Fruit fly (Drosophila melanogaster) whole organism, embryonic: ENCODE measurements around the gene CG10353.

ENCODE experiments used
- Antp ChIP-seq: fragments of 200-800 bp; sonication (Bioruptor generic); optimal IDR thresholded peaks from 3 replicates; lab custom pipeline; 2016; ENCODE audit warnings: missing biosample characterization, missing genetic modification characterization
- Atf3 ChIP-seq: fragments of 200-800 bp; sonication (Bioruptor generic); optimal IDR thresholded peaks from 3 replicates; lab custom pipeline; 2016; ENCODE audit warnings: missing biosample characterization, missing genetic modification characterization
- Blimp-1 ChIP-seq: fragments of 200-800 bp; sonication (Bioruptor generic); optimal IDR thresholded peaks from 3 replicates; lab custom pipeline; 2018; ENCODE audit warnings: missing biosample characterization, missing genetic modification characterization, mild to moderate bottlenecking, moderate library complexity, missing genetic modification reagents
- CG10321 ChIP-seq: fragments of 200-800 bp; sonication (Bioruptor generic); IDR thresholded peaks from 2 replicates; pipeline ENCODE4 v1.3.6; 2022; ENCODE audit warnings: missing biosample characterization, missing genetic modification characterization
- CG11695 ChIP-seq: fragments of 200-800 bp; sonication (Bioruptor generic); IDR thresholded peaks from 3 replicates; pipeline ENCODE4 v1.3.6; 2022; ENCODE audit warnings: missing biosample characterization, missing genetic modification characterization
- CG12744 ChIP-seq: fragments of 200-800 bp; sonication (Bioruptor generic); optimal IDR thresholded peaks from 2 replicates; lab custom pipeline; 2016; ENCODE audit warnings: missing biosample characterization, missing genetic modification characterization
- CG13123 ChIP-seq: fragments of 200-800 bp; sonication (Bioruptor generic); optimal IDR thresholded peaks from 2 replicates; lab custom pipeline; 2016; ENCODE audit warnings: missing biosample characterization, missing genetic modification characterization
- CG13775 ChIP-seq: fragments of 200-800 bp; sonication (Bioruptor generic); optimal IDR thresholded peaks from 3 replicates; lab custom pipeline; 2017; ENCODE audit warnings: missing biosample characterization, mild to moderate bottlenecking, missing genetic modification characterization
- CG1529 ChIP-seq: fragments of 200-800 bp; sonication (Bioruptor generic); optimal IDR thresholded peaks from 3 replicates; lab custom pipeline; 2018; ENCODE audit warnings: missing biosample characterization, missing genetic modification characterization
- CG17612 ChIP-seq: fragments of 200-800 bp; sonication (Bioruptor generic); IDR thresholded peaks from 2 replicates; pipeline ENCODE4 v1.3.6; 2022; ENCODE audit warnings: missing biosample characterization, missing genetic modification characterization
- CG18011 ChIP-seq: fragments of 200-800 bp; sonication (Bioruptor generic); optimal IDR thresholded peaks from 2 replicates; lab custom pipeline; 2017; ENCODE audit warnings: missing biosample characterization, missing genetic modification characterization, mild to moderate bottlenecking, moderate library complexity, missing genotype
- CG4328 ChIP-seq: fragments of 200-800 bp; sonication (Bioruptor generic); optimal IDR thresholded peaks from 3 replicates; lab custom pipeline; 2017; ENCODE audit warnings: missing biosample characterization, missing genetic modification reagents, missing genetic modification characterization
- CG4360 ChIP-seq: fragments of 200-800 bp; sonication (Bioruptor generic); IDR thresholded peaks from 2 replicates; pipeline ENCODE4 v1.3.6; 2022; ENCODE audit warnings: missing biosample characterization, missing genetic modification characterization
- CG8290 ChIP-seq, 3 experiments: fragments of 200-800 bp; sonication (Bioruptor generic); optimal IDR thresholded peaks; 2 replicates each; lab custom pipeline; 2016 to 2019; ENCODE audit warnings: missing biosample characterization in 3 of 3, missing genetic modification characterization in 3 of 3, mild to moderate bottlenecking in 2 of 3, moderate library complexity in 1 of 3
- CG9932 ChIP-seq: fragments of 200-800 bp; sonication (Bioruptor generic); IDR thresholded peaks from 2 replicates; pipeline ENCODE4 v1.3.6; 2022; ENCODE audit warnings: missing biosample characterization, missing genetic modification characterization
- CHES-1-like ChIP-seq: fragments of 200-800 bp; sonication (Bioruptor generic); optimal IDR thresholded peaks from 2 replicates; lab custom pipeline; 2016; ENCODE audit warnings: missing biosample characterization, missing genetic modification characterization
- D ChIP-seq, 2 experiments: fragments of 200-800 bp in 1 of 2; fragments of >200 bp in 1 of 2; sonication (Bioruptor generic) in 1 of 2; optimal IDR thresholded peaks; 2 replicates in 1 of 2; 3 replicates in 1 of 2; lab custom pipeline; 2017; ENCODE audit warnings: mild to moderate bottlenecking in 1 of 2, missing biosample characterization in 1 of 2, missing genetic modification characterization in 1 of 2, missing genetic modification reagents in 1 of 2
- Fer1 ChIP-seq: fragments of 200-800 bp; sonication (Bioruptor generic); optimal IDR thresholded peaks from 2 replicates; lab custom pipeline; 2017; ENCODE audit warnings: missing biosample characterization, mild to moderate bottlenecking, missing genetic modification characterization
- Fer2 ChIP-seq: fragments of 200-800 bp; sonication (Bioruptor generic); optimal IDR thresholded peaks from 2 replicates; lab custom pipeline; 2018; ENCODE audit warnings: missing biosample characterization, mild to moderate bottlenecking, missing genetic modification characterization, moderate library complexity
- Hand ChIP-seq: fragments of 200-800 bp; sonication (Bioruptor generic); optimal IDR thresholded peaks from 2 replicates; lab custom pipeline; 2017; ENCODE audit warnings: mild to moderate bottlenecking, missing biosample characterization, missing genetic modification reagents, missing genetic modification characterization
- Hsf ChIP-seq: fragments of 200-800 bp; sonication (Bioruptor generic); optimal IDR thresholded peaks from 3 replicates; lab custom pipeline; 2016; ENCODE audit warnings: missing biosample characterization, missing genetic modification characterization
- Jarid2 ChIP-seq: fragments of 200-800 bp; sonication (Bioruptor generic); optimal IDR thresholded peaks from 3 replicates; lab custom pipeline; 2017; ENCODE audit warnings: mild to moderate bottlenecking, missing biosample characterization, missing genetic modification reagents, missing genetic modification characterization
- MESR4 ChIP-seq: fragments of 200-800 bp; sonication (Bioruptor generic); optimal IDR thresholded peaks from 2 replicates; lab custom pipeline; 2018; ENCODE audit warnings: missing biosample characterization, mild to moderate bottlenecking, missing genetic modification characterization, moderate library complexity
- Meics ChIP-seq: fragments of 200-800 bp; sonication (Bioruptor generic); optimal IDR thresholded peaks from 2 replicates; lab custom pipeline; 2017; ENCODE audit warnings: missing biosample characterization, mild to moderate bottlenecking, missing genetic modification characterization
- Rfx ChIP-seq: fragments of 200-800 bp; sonication (Bioruptor generic); IDR thresholded peaks from 2 replicates; pipeline ENCODE4 v1.3.6; 2022; ENCODE audit warnings: missing biosample characterization, missing genetic modification characterization
- Trl ChIP-seq, 3 experiments: fragments of >200 bp in 2 of 3; fragments of 200-800 bp in 1 of 3; sonication (Bioruptor generic) in 1 of 3; optimal IDR thresholded peaks; 2 replicates in 1 of 3; 3 replicates in 2 of 3; lab custom pipeline; 2016 to 2017; ENCODE audit warnings: missing biosample characterization in 1 of 3, missing genetic modification characterization in 1 of 3
- Xbp1 ChIP-seq: fragments of 200-800 bp; sonication (Bioruptor generic); optimal IDR thresholded peaks from 3 replicates; lab custom pipeline; 2016; ENCODE audit warnings: missing biosample characterization, mild to moderate bottlenecking, missing genetic modification characterization
- br ChIP-seq: fragments of >200 bp; optimal IDR thresholded peaks from 2 replicates; lab custom pipeline; 2017
- ci ChIP-seq: fragments of 200-800 bp; sonication (Bioruptor generic); IDR thresholded peaks from 3 replicates; pipeline ENCODE4 v1.3.6; 2022; ENCODE audit warnings: missing biosample characterization, missing genetic modification characterization
- crol ChIP-seq: fragments of 200-800 bp; sonication (Bioruptor generic); IDR thresholded peaks from 2 replicates; pipeline ENCODE4 v1.3.6; 2022; ENCODE audit warnings: missing biosample characterization, missing genetic modification characterization
- crp ChIP-seq, 2 experiments: fragments of 200-800 bp; sonication (Bioruptor generic); optimal IDR thresholded peaks; 2 replicates in 1 of 2; 3 replicates in 1 of 2; lab custom pipeline; 2017; ENCODE audit warnings: missing biosample characterization in 2 of 2, missing genetic modification characterization in 2 of 2, mild to moderate bottlenecking in 1 of 2, moderate library complexity in 1 of 2
- da ChIP-seq: fragments of 200-800 bp; sonication (Bioruptor generic); optimal IDR thresholded peaks from 2 replicates; lab custom pipeline; 2016; ENCODE audit warnings: missing biosample characterization, missing genetic modification characterization
- dan ChIP-seq: fragments of 200-800 bp; sonication (Bioruptor generic); IDR thresholded peaks from 2 replicates; pipeline ENCODE4 v1.3.6; 2022; ENCODE audit warnings: missing biosample characterization, missing genetic modification characterization
- dpn ChIP-seq, 2 experiments: fragments of 200-800 bp; sonication (Bioruptor generic); optimal IDR thresholded peaks; 3 replicates each; lab custom pipeline; 2016; ENCODE audit warnings: missing biosample characterization in 2 of 2, missing genetic modification characterization in 2 of 2
- gem ChIP-seq: fragments of 200-800 bp; sonication (Bioruptor generic); optimal IDR thresholded peaks from 2 replicates; lab custom pipeline; 2019; ENCODE audit warnings: missing biosample characterization, mild to moderate bottlenecking, missing genetic modification characterization, moderate library complexity
- h ChIP-seq: fragments of >200 bp; optimal IDR thresholded peaks from 2 replicates; lab custom pipeline; 2017
- ham ChIP-seq: fragments of 200-800 bp; sonication (Bioruptor generic); IDR thresholded peaks from 2 replicates; pipeline ENCODE4 v1.3.6; 2022; ENCODE audit warnings: missing biosample characterization, missing genetic modification characterization
- klu ChIP-seq: fragments of 200-800 bp; sonication (Bioruptor generic); IDR thresholded peaks from 2 replicates; pipeline ENCODE4 v1.3.6; 2022; ENCODE audit warnings: missing biosample characterization, missing genetic modification characterization
- lola ChIP-seq, 3 experiments: fragments of >200 bp in 2 of 3; fragments of 200-800 bp in 1 of 3; sonication (Bioruptor generic) in 1 of 3; optimal IDR thresholded peaks; 2 replicates each; lab custom pipeline; 2017 to 2019; ENCODE audit warnings: missing biosample characterization in 3 of 3, missing genetic modification characterization in 3 of 3, mild to moderate bottlenecking in 1 of 3, moderate library complexity in 1 of 3
- pros ChIP-seq: fragments of 200-800 bp; sonication (Bioruptor generic); optimal IDR thresholded peaks from 3 replicates; lab custom pipeline; 2019; ENCODE audit warnings: missing biosample characterization, mild to moderate bottlenecking, missing genetic modification characterization, moderate library complexity
- ro ChIP-seq: fragments of 200-800 bp; sonication (Bioruptor generic); IDR thresholded peaks from 2 replicates; pipeline ENCODE4 v1.3.6; 2022; ENCODE audit warnings: missing biosample characterization, missing genetic modification characterization
- scrt ChIP-seq: fragments of 200-800 bp; sonication (Bioruptor generic); optimal IDR thresholded peaks from 2 replicates; lab custom pipeline; 2018; ENCODE audit warnings: missing biosample characterization, mild to moderate bottlenecking, missing genetic modification characterization, moderate library complexity
- sima ChIP-seq: fragments of 200-800 bp; sonication (Bioruptor generic); optimal IDR thresholded peaks from 2 replicates; lab custom pipeline; 2016; ENCODE audit warnings: missing biosample characterization, missing genetic modification characterization
- sqz ChIP-seq: fragments of 200-800 bp; sonication (Bioruptor generic); optimal IDR thresholded peaks from 3 replicates; lab custom pipeline; 2018; ENCODE audit warnings: missing biosample characterization, mild to moderate bottlenecking, missing genetic modification characterization
- ssp ChIP-seq: fragments of 200-800 bp; sonication (Bioruptor generic); IDR thresholded peaks from 2 replicates; pipeline ENCODE4 v1.3.6; 2022; ENCODE audit warnings: missing biosample characterization, missing genetic modification characterization
- toy ChIP-seq: fragments of 200-800 bp; sonication (Bioruptor generic); IDR thresholded peaks from 2 replicates; pipeline ENCODE4 v1.3.6; 2022; ENCODE audit warnings: missing biosample characterization, missing genetic modification characterization
- trh ChIP-seq: fragments of 200-800 bp; sonication (Bioruptor generic); optimal IDR thresholded peaks from 2 replicates; lab custom pipeline; 2016; ENCODE audit warnings: missing biosample characterization, missing genetic modification characterization
- unpg ChIP-seq: fragments of 200-800 bp; sonication (Bioruptor generic); optimal IDR thresholded peaks from 3 replicates; lab custom pipeline; 2018; ENCODE audit warnings: missing biosample characterization, mild to moderate bottlenecking, missing genetic modification characterization, moderate library complexity

CG10353 gene

DNA sequence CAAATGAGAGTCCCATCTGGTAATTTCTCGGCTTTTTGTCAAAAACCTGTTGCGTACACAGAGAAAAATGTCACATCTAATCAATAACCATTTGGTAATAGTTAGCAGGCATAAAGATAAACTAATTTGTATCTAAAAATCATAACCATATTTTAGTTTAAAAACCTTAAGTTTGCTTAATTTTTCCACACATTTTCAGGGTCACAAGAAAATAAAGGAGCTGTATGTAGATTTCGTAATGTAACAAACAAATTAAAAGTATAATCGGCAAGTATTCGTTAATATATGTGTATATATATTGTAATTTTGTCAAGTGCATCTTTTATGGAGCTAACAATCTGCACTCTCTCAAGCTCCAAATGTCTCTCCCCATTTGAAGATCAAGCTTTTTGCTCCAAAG is 34.0 kb upstream of the CG10353 start (continued):
- TF ChIP-seq CG4328 (GFP tag; lab: Kevin White, UChicago) (peak; percentile 83), Rfx (GFP tag; lab: Robert Waterston, UW) (peak; percentile 89), CG11695 (GFP tag; lab: Robert Waterston, UW) (peak; percentile 93; the same call in 2 of the 3 replicates)

DNA sequence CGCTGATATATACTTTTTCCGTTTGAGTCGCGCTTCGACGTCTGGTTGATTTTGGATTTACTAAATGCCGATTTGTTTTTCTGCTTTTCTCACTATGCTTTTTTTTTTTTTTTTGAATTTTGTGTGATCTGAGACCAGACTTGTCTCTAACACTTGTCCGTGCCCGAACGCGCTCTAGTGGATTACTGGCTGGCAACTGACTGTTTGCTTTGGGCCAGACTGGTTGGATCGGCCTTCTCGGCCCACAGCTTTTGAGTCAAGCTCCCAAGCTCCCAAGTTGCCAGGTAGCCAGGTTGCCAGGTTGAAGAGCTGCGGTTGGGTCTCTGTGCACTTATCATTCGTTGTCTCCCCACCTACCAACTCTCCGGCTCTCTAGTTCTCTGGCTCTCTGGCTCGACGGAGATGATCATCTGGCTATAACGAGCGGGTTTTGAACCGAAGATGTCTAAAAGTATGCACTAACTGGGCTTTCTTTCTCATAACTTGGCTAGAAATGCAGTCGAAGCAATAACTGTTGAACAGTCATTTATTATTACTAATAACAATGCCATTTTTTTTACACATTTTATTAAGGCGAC is 30.2 kb upstream of the CG10353 start, which contains the start of gene pot:
TSS of gene pot (minus strand) at position 205 of the 578 bp plus-strand sequence.
- no peak for TF ChIP-seq sima
- no peak for TF ChIP-seq crp (GFP tag; optimal IDR thresholded peaks at IDR 0.05; lab: Kevin White, UChicago)
- no peak for TF ChIP-seq br
- TF ChIP-seq CG17612: peak; percentile 84
- no peak for TF ChIP-seq CG12744 (GFP tag; lab: Kevin White, UChicago)
- no peak for TF ChIP-seq Antp (GFP tag; lab: Kevin White, UChicago)
- TF ChIP-seq Blimp-1 (GFP tag; lab: Kevin White, UChicago): no peak
- no peak for TF ChIP-seq CG8290 (GFP tag; optimal IDR thresholded peaks at IDR 0.05; lab: Kevin White, UChicago)
- peak in 1 of 2 experiments; percentile 47 for TF ChIP-seq CG8290 (tag; optimal IDR thresholded peaks at IDR 0.05; lab: Kevin White, UChicago)
- TF ChIP-seq MESR4 (GFP tag; lab: Kevin White, UChicago): no peak
- TF ChIP-seq klu: no peak
- no peak for TF ChIP-seq unpg (GFP tag; lab: Kevin White, UChicago)
- TF ChIP-seq ham (GFP tag; lab: Robert Waterston, UW): no peak
- TF ChIP-seq dpn (GFP tag; optimal IDR thresholded peaks at IDR 0.05; lab: Kevin White, UChicago): no peak
- no peak for TF ChIP-seq trh (GFP tag; lab: Kevin White, UChicago)
- no peak for TF ChIP-seq toy (GFP tag; lab: Robert Waterston, UW)
- no peak for TF ChIP-seq lola (GFP tag; optimal IDR thresholded peaks at IDR 0.05; lab: Kevin White, UChicago)
- TF ChIP-seq ro: no peak
- TF ChIP-seq D (optimal IDR thresholded peaks at IDR 0.05; lab: Kevin White, UChicago): no peak
- no peak for TF ChIP-seq D (GFP tag; optimal IDR thresholded peaks at IDR 0.05; lab: Kevin White, UChicago)
- TF ChIP-seq dan (GFP tag; lab: Robert Waterston, UW): no peak
- no peak for TF ChIP-seq Hand (GFP tag; lab: Kevin White, UChicago)
- TF ChIP-seq pros (GFP tag; lab: Kevin White, UChicago): no peak
- TF ChIP-seq CHES-1-like (GFP tag; lab: Kevin White, UChicago): no peak
- TF ChIP-seq Fer2 (tag; lab: Kevin White, UChicago): no peak
- TF ChIP-seq CG13775: no peak
- no peak for TF ChIP-seq h
- no peak for TF ChIP-seq crol
- no peak for TF ChIP-seq CG10321
- peak; percentile 39 for TF ChIP-seq Jarid2
- peak; percentile 26 for TF ChIP-seq sqz (GFP tag; lab: Kevin White, UChicago)
- TF ChIP-seq Trl (optimal IDR thresholded peaks at IDR 0.05; lab: Kevin White, UChicago): peak; percentile 56 to 59
- no peak for TF ChIP-seq Trl (GFP tag; optimal IDR thresholded peaks at IDR 0.05; lab: Kevin White, UChicago)
- no peak for TF ChIP-seq ci (GFP tag; lab: Robert Waterston, UW)
- no peak for TF ChIP-seq CG9932 (GFP tag; lab: Robert Waterston, UW)
- TF ChIP-seq CG1529 (GFP tag; lab: Kevin White, UChicago): no peak
- TF ChIP-seq Xbp1 (GFP tag; lab: Kevin White, UChicago): no peak
- TF ChIP-seq da: no peak
- no peak for TF ChIP-seq scrt
- TF ChIP-seq Hsf (GFP tag; lab: Kevin White, UChicago): no peak
- TF ChIP-seq gem: no peak
- TF ChIP-seq Atf3: no peak
- TF ChIP-seq CG13123 (GFP tag; lab: Kevin White, UChicago): no peak
- TF ChIP-seq ssp (GFP tag; lab: Robert Waterston, UW): no peak
- no peak for TF ChIP-seq CG18011 (GFP tag; lab: Kevin White, UChicago)
- TF ChIP-seq CG4360 (GFP tag; lab: Robert Waterston, UW): no peak
- no peak for TF ChIP-seq Fer1
- no peak for TF ChIP-seq Meics (GFP tag; lab: Kevin White, UChicago)
